Fruit fly (Drosophila melanogaster): ENCODE data around the gene Nelf-A.
A peak's percentile ranks its signal among the peaks of the same experiment; 100 is the strongest.

The Nelf-A gene

DNA sequence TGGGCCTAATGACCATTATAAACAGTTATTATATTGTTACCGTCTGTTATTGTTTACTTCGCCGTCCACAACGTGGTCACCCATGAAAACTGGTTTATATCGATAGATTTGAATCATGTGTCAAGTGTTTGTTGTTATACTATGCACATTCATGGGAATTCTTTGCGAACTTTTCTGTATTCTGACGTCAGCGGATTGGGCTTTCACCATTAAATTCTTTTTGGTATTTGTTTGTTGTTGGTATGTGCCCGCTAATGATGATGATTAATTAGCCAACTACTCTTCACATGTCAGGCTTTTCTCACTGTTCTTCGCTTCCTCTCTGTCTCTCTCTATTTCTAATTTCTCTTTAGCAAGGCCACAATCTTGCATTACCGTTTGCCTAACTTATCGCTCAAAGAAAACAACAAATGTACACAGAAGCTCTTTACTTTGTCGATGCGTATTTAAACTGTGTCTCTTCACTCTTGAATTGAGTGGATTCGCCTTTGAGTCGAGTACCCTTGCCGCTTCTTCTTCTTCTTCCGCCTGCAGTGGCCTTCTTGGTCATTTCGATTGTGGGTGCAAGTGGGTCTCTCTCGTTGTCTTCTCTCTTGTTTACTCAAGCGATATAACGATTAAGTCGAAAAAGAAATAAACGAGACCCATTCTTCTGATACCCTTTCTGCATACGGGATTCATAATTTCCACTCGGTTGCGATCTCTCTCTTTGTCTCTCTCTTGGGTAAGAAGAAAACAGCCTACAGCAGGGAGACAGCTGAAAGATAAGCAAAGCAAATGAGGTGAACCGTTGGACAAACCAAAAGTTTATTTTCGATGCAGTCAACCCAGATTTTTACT lies 19.6 kb upstream of the Nelf-A start:
- TF ChIP-seq CG12605 (GFP tag; IDR thresholded peaks at IDR 0.05) (peak; percentile 61), CG8301 (tag; optimal IDR thresholded peaks at IDR 0.05) (no peak), Ets98B (GFP tag; IDR thresholded peaks at IDR 0.05) (peak; percentile 44; the same call in 1 of the 2 replicates)

DNA sequence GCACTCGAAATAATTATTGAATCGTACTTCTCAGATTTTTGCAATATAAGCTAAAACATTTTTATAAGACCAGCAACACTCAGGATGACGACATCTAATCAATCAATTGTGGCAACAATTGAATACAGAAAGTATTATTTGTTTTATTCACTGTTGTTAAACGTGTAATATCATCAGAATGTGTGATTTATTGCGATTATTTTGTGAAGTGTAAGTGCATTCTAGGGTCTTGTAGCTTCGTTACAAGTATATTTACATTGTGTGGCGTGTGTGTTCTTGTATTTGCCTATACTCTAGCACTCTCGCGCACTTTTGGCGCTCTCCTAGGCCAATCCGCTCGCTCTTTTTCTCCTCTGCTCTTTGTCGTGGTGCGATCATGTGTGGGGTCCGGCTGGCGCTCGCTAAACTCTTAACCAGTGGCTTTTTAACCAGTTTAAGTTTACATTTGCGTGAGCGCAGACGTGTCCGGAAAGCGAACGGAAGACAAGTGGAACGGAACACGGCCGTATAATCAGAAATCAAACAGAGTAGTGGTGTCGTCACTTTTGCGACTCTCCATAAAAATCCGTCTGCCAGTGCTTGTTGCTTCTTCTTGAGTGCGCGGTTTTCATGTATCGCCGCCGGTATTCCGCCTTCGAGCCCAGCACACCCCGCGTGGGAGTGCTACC lies 18.9 kb upstream of the Nelf-A start:
- TF ChIP-seq CG14655 (GFP tag; optimal IDR thresholded peaks at IDR 0.05) (peak; percentile 97), CG17806 (tag; optimal IDR thresholded peaks at IDR 0.05) (peak; percentile 92), CG4496 (GFP tag; IDR thresholded peaks at IDR 0.05) (peak; percentile 91), CG13204 (GFP tag; optimal IDR thresholded peaks at IDR 0.05) (no peak), Pif1A (GFP tag; optimal IDR thresholded peaks at IDR 0.05) (peak; percentile 93), CG10348 (GFP tag; IDR thresholded peaks at IDR 0.05) (peak; percentile 73; the same call in 1 of the 2 replicates), Ets98B (GFP tag; IDR thresholded peaks at IDR 0.05) (peak; percentile 91), CG32121 (GFP tag; IDR thresholded peaks at IDR 0.05) (peak; percentile 93), CG8159 (tag; optimal IDR thresholded peaks at IDR 0.05) (peak; percentile 98), fd96Ca (GFP tag; IDR thresholded peaks at IDR 0.05) (peak; percentile 86), rn (GFP tag; IDR thresholded peaks at IDR 0.05) (peak; percentile 78), CG34367 (tag; optimal IDR thresholded peaks at IDR 0.05) (peak; percentile 90), CG15710 (tag; optimal IDR thresholded peaks at IDR 0.05) (peak; percentile 92), CG8301 (tag; optimal IDR thresholded peaks at IDR 0.05) (peak; percentile 97), Snoo (tag; optimal IDR thresholded peaks at IDR 0.05) (peak; percentile 65), CG9948 (tag; optimal IDR thresholded peaks at IDR 0.05) (peak; percentile 91), EcR (GFP tag; optimal IDR thresholded peaks at IDR 0.05) (peak; percentile 66), D1 (tag; optimal IDR thresholded peaks at IDR 0.05) (peak; percentile 92), gl (tag; optimal IDR thresholded peaks at IDR 0.05) (peak; percentile 79), CG12605 (GFP tag; IDR thresholded peaks at IDR 0.05) (peak; percentile 73), Pif1B (GFP tag; optimal IDR thresholded peaks at IDR 0.05) (peak; percentile 90)

DNA sequence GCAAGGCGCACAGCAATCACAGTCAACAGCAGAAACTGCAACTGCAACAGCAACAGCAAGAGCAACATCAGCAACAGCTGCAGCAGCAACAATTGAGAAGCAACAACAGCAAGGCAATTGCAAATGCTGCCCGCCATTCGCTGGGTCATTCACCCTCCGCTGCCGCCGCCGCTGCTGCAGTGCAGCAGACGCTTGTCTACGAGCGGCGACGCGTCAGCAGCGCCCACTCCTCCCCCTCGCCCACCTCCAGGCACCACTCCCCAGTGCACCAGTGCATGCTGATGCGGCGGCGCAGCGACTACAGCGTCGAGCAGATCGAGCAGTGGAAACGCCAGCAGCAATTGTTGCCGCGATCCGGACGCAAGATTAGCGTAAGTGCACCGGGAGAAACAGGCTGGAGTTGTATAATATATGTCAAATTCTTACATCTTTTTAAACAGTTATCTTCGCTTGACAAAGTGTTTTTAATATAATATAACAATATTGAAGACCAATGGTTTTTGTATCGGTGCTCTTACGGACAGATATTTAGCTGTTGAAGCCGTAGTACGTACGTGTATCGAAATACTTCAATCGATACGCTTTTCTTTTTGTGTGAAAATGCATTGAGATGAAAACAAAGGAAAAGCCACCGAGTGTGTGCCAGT lies 17.7 kb upstream of the Nelf-A start:
- TF ChIP-seq CG9948 (tag; optimal IDR thresholded peaks at IDR 0.05) (peak; percentile 69), CG10348 (GFP tag; IDR thresholded peaks at IDR 0.05) (peak; percentile 50; the same call in 1 of the 2 replicates), Ets98B (GFP tag; IDR thresholded peaks at IDR 0.05) (peak; percentile 86), gl (tag; optimal IDR thresholded peaks at IDR 0.05) (no peak), CG4496 (GFP tag; IDR thresholded peaks at IDR 0.05) (peak; percentile 90), CG14655 (GFP tag; optimal IDR thresholded peaks at IDR 0.05) (peak; percentile 92), fd96Ca (GFP tag; IDR thresholded peaks at IDR 0.05) (peak; percentile 95), rn (GFP tag; IDR thresholded peaks at IDR 0.05) (peak; percentile 81), CG8301 (tag; optimal IDR thresholded peaks at IDR 0.05) (peak; percentile 85), CG34367 (tag; optimal IDR thresholded peaks at IDR 0.05) (peak; percentile 51), CG32121 (GFP tag; IDR thresholded peaks at IDR 0.05) (peak; percentile 80), Pif1A (GFP tag; optimal IDR thresholded peaks at IDR 0.05) (peak; percentile 83), CG17806 (tag; optimal IDR thresholded peaks at IDR 0.05) (peak; percentile 73), Snoo (tag; optimal IDR thresholded peaks at IDR 0.05) (peak; percentile 17), CG13204 (GFP tag; optimal IDR thresholded peaks at IDR 0.05) (peak; percentile 99), EcR (GFP tag; optimal IDR thresholded peaks at IDR 0.05) (peak; percentile 99), CG8159 (tag; optimal IDR thresholded peaks at IDR 0.05) (no peak), CG12605 (GFP tag; IDR thresholded peaks at IDR 0.05) (peak; percentile 70), CG15710 (tag; optimal IDR thresholded peaks at IDR 0.05) (peak; percentile 70), D1 (tag; optimal IDR thresholded peaks at IDR 0.05) (no peak), Pif1B (GFP tag; optimal IDR thresholded peaks at IDR 0.05) (peak; percentile 47)

DNA sequence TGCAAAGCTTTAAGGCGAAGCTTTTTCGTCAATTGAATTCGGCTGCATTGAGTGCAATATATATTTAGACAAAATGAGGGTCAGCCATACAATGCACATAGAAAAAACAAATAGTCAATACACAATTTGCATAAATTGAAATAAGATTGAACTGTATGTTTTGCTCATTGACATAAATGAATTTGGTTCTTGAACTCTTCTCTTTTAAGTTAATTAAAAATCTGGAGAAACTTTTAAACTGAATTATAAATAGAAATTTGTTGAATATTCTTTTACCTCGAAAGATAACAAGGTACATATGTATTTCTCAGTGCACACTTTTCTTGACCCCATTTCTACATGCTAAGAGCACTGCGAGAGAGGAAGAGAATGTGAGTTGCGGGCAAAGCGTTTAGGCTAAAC lies 17.2 kb upstream of the Nelf-A start:
- TF ChIP-seq CG10348 (GFP tag; IDR thresholded peaks at IDR 0.05) = no peak
- TF ChIP-seq rn (GFP tag; IDR thresholded peaks at IDR 0.05) = 0 out of 2 replicates have a peak, but pooled peaks have one; percentile 11
- TF ChIP-seq Pif1A (GFP tag; optimal IDR thresholded peaks at IDR 0.05) = peak; percentile 14
- no peak for TF ChIP-seq Snoo (tag; optimal IDR thresholded peaks at IDR 0.05)
- TF ChIP-seq CG4496 (GFP tag; IDR thresholded peaks at IDR 0.05) = no peak; the same call in 1 of the 3 replicates
- peak; percentile 65 for TF ChIP-seq CG8301 (tag; optimal IDR thresholded peaks at IDR 0.05)
- TF ChIP-seq CG12605 (GFP tag; IDR thresholded peaks at IDR 0.05) = no peak
- TF ChIP-seq Ets98B (GFP tag; IDR thresholded peaks at IDR 0.05) = peak; percentile 2
- TF ChIP-seq CG32121 (GFP tag; IDR thresholded peaks at IDR 0.05) = peak; percentile 50
- TF ChIP-seq fd96Ca (GFP tag; IDR thresholded peaks at IDR 0.05) = no peak
- TF ChIP-seq CG17806 (tag; optimal IDR thresholded peaks at IDR 0.05) = peak; percentile 18
- TF ChIP-seq gl (tag; optimal IDR thresholded peaks at IDR 0.05) = no peak

DNA sequence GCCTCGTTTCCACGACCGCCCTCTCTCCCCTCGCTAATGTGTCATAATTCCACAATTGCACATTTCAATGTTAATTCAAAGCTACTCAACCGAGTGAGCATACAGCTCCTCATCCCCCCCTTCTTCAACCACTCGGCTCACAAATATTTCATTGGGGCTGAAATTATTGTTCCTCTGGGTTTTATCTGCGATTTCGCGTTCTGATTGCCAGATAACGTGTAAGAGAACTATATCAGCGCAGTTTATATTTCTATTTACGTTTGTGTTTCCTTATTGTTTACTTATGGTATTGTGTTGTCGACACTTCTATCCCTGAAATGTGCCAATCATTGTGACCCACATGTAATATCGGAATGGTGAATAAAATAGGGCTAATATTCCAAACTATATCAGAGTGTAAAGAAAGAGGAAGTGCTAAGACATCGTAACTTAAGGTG lies 16.7 kb upstream of the Nelf-A start:
- TF ChIP-seq Pif1B (GFP tag; optimal IDR thresholded peaks at IDR 0.05) = no peak
- TF ChIP-seq CG8159 (tag; optimal IDR thresholded peaks at IDR 0.05) = no peak
- TF ChIP-seq CG15710 (tag; optimal IDR thresholded peaks at IDR 0.05) = no peak
- no peak for TF ChIP-seq fd96Ca (GFP tag; IDR thresholded peaks at IDR 0.05)
- no peak for TF ChIP-seq D1 (tag; optimal IDR thresholded peaks at IDR 0.05)
- TF ChIP-seq CG17806 (tag; optimal IDR thresholded peaks at IDR 0.05) = no peak
- no peak for TF ChIP-seq Snoo (tag; optimal IDR thresholded peaks at IDR 0.05)
- no peak for TF ChIP-seq rn (GFP tag; IDR thresholded peaks at IDR 0.05)
- no peak for TF ChIP-seq CG4496 (GFP tag; IDR thresholded peaks at IDR 0.05)
- no peak for TF ChIP-seq CG32121 (GFP tag; IDR thresholded peaks at IDR 0.05)
- TF ChIP-seq EcR (GFP tag; optimal IDR thresholded peaks at IDR 0.05) = no peak
- TF ChIP-seq CG9948 (tag; optimal IDR thresholded peaks at IDR 0.05) = no peak
- no peak for TF ChIP-seq CG14655 (GFP tag; optimal IDR thresholded peaks at IDR 0.05)
- TF ChIP-seq CG13204 (GFP tag; optimal IDR thresholded peaks at IDR 0.05) = no peak
- no peak for TF ChIP-seq CG12605 (GFP tag; IDR thresholded peaks at IDR 0.05)

All from whole organism, pupa.